Worm (Caenorhabditis elegans) whole organism, L2 larva: ENCODE results near the gene attf-2.
A peak's percentile ranks its signal among the peaks of the same experiment; 100 is the strongest.

Experiments
- C34F6.9 ChIP-seq: fragments of 150-350 bp; optimal IDR thresholded peaks from 2 replicates; lab custom pipeline; 2014; ENCODE audit warnings: missing biosample characterization, missing genetic modification characterization
- F13H6.1 ChIP-seq: sonication (generic microtip); optimal IDR thresholded peaks from 2 replicates; lab custom pipeline; 2016; ENCODE audit warnings: missing genetic modification characterization, missing compliant biosample characterization
- R02D3.7 ChIP-seq: fragments of 150-350 bp; optimal IDR thresholded peaks from 2 replicates; lab custom pipeline; 2014; ENCODE audit warnings: missing biosample characterization, missing genetic modification characterization
- Y55F3AM.14 ChIP-seq: fragments of 200-800 bp; sonication (Bioruptor generic); optimal IDR thresholded peaks from 2 replicates; lab custom pipeline; 2018; ENCODE audit warnings: mild to moderate bottlenecking, missing genetic modification characterization, missing compliant biosample characterization
- ZK546.5 ChIP-seq: sonication (generic microtip); optimal IDR thresholded peaks from 2 replicates; lab custom pipeline; 2017; ENCODE audit warnings: missing biosample characterization, missing genetic modification characterization
- alr-1 ChIP-seq: fragments of 150-350 bp; optimal IDR thresholded peaks from 2 replicates; lab custom pipeline; 2014; ENCODE audit warnings: missing biosample characterization, missing genetic modification characterization
- aly-2 ChIP-seq: fragments of 150-350 bp; optimal IDR thresholded peaks from 2 replicates; lab custom pipeline; 2014; ENCODE audit warnings: missing biosample characterization, missing genetic modification characterization
- ama-1 ChIP-seq: fragments of 150-350 bp; optimal IDR thresholded peaks from 2 replicates; lab custom pipeline; 2018; ENCODE audit warnings: inconsistent platforms
- blmp-1 ChIP-seq: sonication (generic microtip); optimal IDR thresholded peaks from 2 replicates; lab custom pipeline; 2017; ENCODE audit warnings: missing genetic modification characterization, mild to moderate bottlenecking, missing compliant biosample characterization, antibody characterized with exemption, moderate library complexity; ENCODE audit not compliant: insufficient read depth
- ceh-16 ChIP-seq: fragments of 150-350 bp; optimal IDR thresholded peaks from 2 replicates; lab custom pipeline; 2014; ENCODE audit warnings: missing biosample characterization, missing genetic modification characterization
- ceh-82 ChIP-seq: fragments of 150-350 bp; optimal IDR thresholded peaks from 2 replicates; lab custom pipeline; 2014; ENCODE audit warnings: missing biosample characterization, missing genetic modification characterization
- crh-2 ChIP-seq: sonication (generic microtip); optimal IDR thresholded peaks from 2 replicates; lab custom pipeline; 2017; ENCODE audit warnings: missing biosample characterization, missing genetic modification characterization
- dmd-4 ChIP-seq: sonication (generic microtip); optimal IDR thresholded peaks from 2 replicates; lab custom pipeline; 2017; ENCODE audit warnings: missing biosample characterization, missing genetic modification characterization
- egl-27 ChIP-seq: sonication (generic microtip); optimal IDR thresholded peaks from 3 replicates; lab custom pipeline; 2017; ENCODE audit warnings: missing biosample characterization, missing genetic modification reagents, missing genetic modification characterization
- elt-1 ChIP-seq: fragments of 150-350 bp; optimal IDR thresholded peaks from 2 replicates; lab custom pipeline; 2014; ENCODE audit warnings: missing biosample characterization, missing genetic modification characterization
- fos-1 ChIP-seq: fragments of 150-350 bp; optimal IDR thresholded peaks from 2 replicates; lab custom pipeline; 2014; ENCODE audit warnings: missing biosample characterization, missing genetic modification characterization
- gmeb-1 ChIP-seq: fragments of 150-350 bp; optimal IDR thresholded peaks from 2 replicates; lab custom pipeline; 2014; ENCODE audit warnings: missing biosample characterization, missing genetic modification characterization
- lin-11 ChIP-seq: fragments of 150-350 bp; sonication (generic microtip); optimal IDR thresholded peaks from 2 replicates; lab custom pipeline; 2014; ENCODE audit warnings: missing biosample characterization, missing genetic modification characterization, inconsistent platforms, mixed read lengths
- lin-13 ChIP-seq: fragments of 150-350 bp; optimal IDR thresholded peaks from 2 replicates; lab custom pipeline; 2014; ENCODE audit warnings: missing biosample characterization, missing genetic modification reagents, missing genetic modification characterization
- lin-39 ChIP-seq: fragments of 150-350 bp; optimal IDR thresholded peaks from 2 replicates; lab custom pipeline; 2014; ENCODE audit warnings: missing biosample characterization, missing genetic modification reagents, missing genetic modification characterization
- lsy-2 ChIP-seq, 2 experiments: fragments of 150-350 bp in 1 of 2; sonication (generic microtip) in 1 of 2; optimal IDR thresholded peaks; 2 replicates each; lab custom pipeline; 2014 to 2017; ENCODE audit warnings: missing biosample characterization in 2 of 2, missing genetic modification characterization in 2 of 2
- mab-5 ChIP-seq: fragments of 150-350 bp; optimal IDR thresholded peaks from 2 replicates; lab custom pipeline; 2014; ENCODE audit warnings: missing biosample characterization, missing genetic modification characterization
- mbf-1 ChIP-seq: sonication (generic microtip); optimal IDR thresholded peaks from 2 replicates; lab custom pipeline; 2017; ENCODE audit warnings: missing biosample characterization, missing genetic modification characterization
- mdl-1 ChIP-seq, 2 experiments: fragments of 150-350 bp in 1 of 2; sonication (generic microtip) in 1 of 2; optimal IDR thresholded peaks; 2 replicates each; lab custom pipeline; 2017; ENCODE audit warnings: missing biosample characterization in 2 of 2, missing genetic modification characterization in 2 of 2
- nhr-10 ChIP-seq: sonication (generic microtip); optimal IDR thresholded peaks from 2 replicates; lab custom pipeline; 2017; ENCODE audit warnings: missing biosample characterization, missing genetic modification characterization
- nhr-11 ChIP-seq: fragments of 150-350 bp; optimal IDR thresholded peaks from 2 replicates; lab custom pipeline; 2014; ENCODE audit warnings: missing biosample characterization, missing genetic modification characterization
- nhr-12 ChIP-seq: fragments of 150-350 bp; optimal IDR thresholded peaks from 2 replicates; lab custom pipeline; 2014; ENCODE audit warnings: missing biosample characterization, missing genetic modification characterization
- nhr-129 ChIP-seq: fragments of 150-350 bp; optimal IDR thresholded peaks from 2 replicates; lab custom pipeline; 2014; ENCODE audit warnings: missing biosample characterization, missing genetic modification characterization
- nhr-21 ChIP-seq: fragments of 150-350 bp; optimal IDR thresholded peaks from 2 replicates; lab custom pipeline; 2014; ENCODE audit warnings: missing biosample characterization, missing genetic modification characterization
- nhr-23 ChIP-seq: fragments of 150-350 bp; optimal IDR thresholded peaks from 2 replicates; lab custom pipeline; 2014; ENCODE audit warnings: missing biosample characterization, missing genetic modification reagents, missing genetic modification characterization
- nhr-237 ChIP-seq: fragments of 150-350 bp; optimal IDR thresholded peaks from 2 replicates; lab custom pipeline; 2014; ENCODE audit warnings: missing biosample characterization, missing genetic modification characterization
- nhr-25 ChIP-seq: fragments of 150-350 bp; sonication (generic microtip); optimal IDR thresholded peaks from 3 replicates; lab custom pipeline; 2014; ENCODE audit warnings: missing biosample characterization, missing genetic modification characterization
- nhr-6 ChIP-seq: fragments of 150-350 bp; optimal IDR thresholded peaks from 2 replicates; lab custom pipeline; 2014; ENCODE audit warnings: missing biosample characterization, missing genetic modification characterization
- nhr-77 ChIP-seq: fragments of 150-350 bp; optimal IDR thresholded peaks from 2 replicates; lab custom pipeline; 2014; ENCODE audit warnings: missing biosample characterization, missing genetic modification characterization
- peb-1 ChIP-seq: fragments of 150-350 bp; optimal IDR thresholded peaks from 2 replicates; lab custom pipeline; 2014; ENCODE audit warnings: missing biosample characterization, missing genetic modification characterization
- sem-4 ChIP-seq: fragments of 150-350 bp; optimal IDR thresholded peaks from 2 replicates; lab custom pipeline; 2014; ENCODE audit warnings: missing biosample characterization, missing genetic modification reagents, missing genetic modification characterization
- skn-1 ChIP-seq: sonication (generic microtip); optimal IDR thresholded peaks from 2 replicates; lab custom pipeline; 2017; ENCODE audit warnings: missing biosample characterization, missing genetic modification characterization
- sma-3 ChIP-seq: sonication (generic microtip); optimal IDR thresholded peaks from 2 replicates; lab custom pipeline; 2016; ENCODE audit warnings: missing genetic modification reagents, missing genetic modification characterization, missing compliant biosample characterization
- snpc-4 ChIP-seq: fragments of 150-350 bp; optimal IDR thresholded peaks from 2 replicates; lab custom pipeline; 2014; ENCODE audit warnings: missing biosample characterization, missing genetic modification characterization
- unc-39 ChIP-seq: fragments of 150-350 bp; optimal IDR thresholded peaks from 2 replicates; lab custom pipeline; 2014; ENCODE audit warnings: missing biosample characterization, missing genetic modification characterization
- unc-55 ChIP-seq: fragments of 150-350 bp; sonication (generic microtip); optimal IDR thresholded peaks from 3 replicates; lab custom pipeline; 2014; ENCODE audit warnings: missing biosample characterization, missing genetic modification reagents, missing genetic modification characterization
- zag-1 ChIP-seq: fragments of 150-350 bp; optimal IDR thresholded peaks from 2 replicates; lab custom pipeline; 2014; ENCODE audit warnings: missing biosample characterization, missing genetic modification characterization
- ztf-1 ChIP-seq: fragments of 200-800 bp; sonication (Bioruptor generic); conservative IDR thresholded peaks from 2 replicates; pipeline ENCODE4 v1.3.6; 2022; ENCODE audit warnings: missing genetic modification characterization, missing compliant biosample characterization
- ztf-11 ChIP-seq: sonication (generic microtip); optimal IDR thresholded peaks from 2 replicates; lab custom pipeline; 2017; ENCODE audit warnings: missing biosample characterization, missing genetic modification characterization
- ztf-4 ChIP-seq: fragments of 150-350 bp; optimal IDR thresholded peaks from 2 replicates; lab custom pipeline; 2014; ENCODE audit warnings: missing biosample characterization, missing genetic modification characterization

attf-2 gene

ce11 chrV:7201353-7201752, 5.4 kb upstream of the attf-2 start:
- TF ChIP-seq nhr-25 (tag; lab: Kevin White, UChicago), result no peak
- TF ChIP-seq ZK546.5 (tag; lab: Kevin White, UChicago), result no peak
- TF ChIP-seq C34F6.9 (tag; lab: Kevin White, UChicago), result no peak
- TF ChIP-seq R02D3.7 (tag; lab: Kevin White, UChicago), result no peak
- no peak for TF ChIP-seq crh-2
- no peak for TF ChIP-seq mdl-1 (tag; optimal IDR thresholded peaks at IDR 0.05; lab: Kevin White, UChicago)
- no peak for TF ChIP-seq ama-1
- no peak for TF ChIP-seq snpc-4 (tag; lab: Kevin White, UChicago)

- TF ChIP-seq lin-13 (GFP tag; lab: Kevin White, UChicago), result no peak
- no peak for TF ChIP-seq peb-1 (tag; lab: Kevin White, UChicago)
- no peak for TF ChIP-seq nhr-77
- TF ChIP-seq lsy-2 (tag; optimal IDR thresholded peaks at IDR 0.05; lab: Kevin White, UChicago), result no peak
- TF ChIP-seq mdl-1 (tag; optimal IDR thresholded peaks at IDR 0.05; lab: Kevin White, UChicago), result no peak
- TF ChIP-seq zag-1 (tag; lab: Kevin White, UChicago), result no peak
- TF ChIP-seq crh-2, result no peak
- TF ChIP-seq snpc-4 (tag; lab: Kevin White, UChicago), result no peak
- TF ChIP-seq lin-11, result no peak
- no peak for TF ChIP-seq F13H6.1 (tag; lab: Kevin White, UChicago)
- no peak for TF ChIP-seq ama-1
- no peak for TF ChIP-seq ceh-82 (tag; lab: Kevin White, UChicago)
- TF ChIP-seq Y55F3AM.14 (GFP tag; lab: Kevin White, UChicago), result no peak
- no peak for TF ChIP-seq unc-39
- no peak for TF ChIP-seq elt-1 (tag; lab: Kevin White, UChicago)
- no peak for TF ChIP-seq alr-1 (tag; lab: Kevin White, UChicago)
- no peak for TF ChIP-seq ztf-11 (tag; lab: Kevin White, UChicago)
- no peak for TF ChIP-seq nhr-10 (tag; lab: Kevin White, UChicago)
Observed at ce11 chrV:7199932-7200331, 4.0 kb upstream of the attf-2 start, which contains the start of gene F09G2.1. TSS of gene F09G2.1 (plus strand) at chrV:7200232.

- TF ChIP-seq nhr-10 (tag; lab: Kevin White, UChicago) (no peak), ztf-1 (no peak), nhr-77 (no peak), lin-39 (no peak), nhr-25 (tag; lab: Kevin White, UChicago) (no peak), sma-3 (no peak), snpc-4 (tag; lab: Kevin White, UChicago) (no peak), nhr-237 (tag; lab: Kevin White, UChicago) (no peak), skn-1 (tag; lab: Kevin White, UChicago) (no peak), crh-2 (no peak), nhr-129 (tag; lab: Kevin White, UChicago) (no peak)
Observed at ce11 chrV:7199077-7199476, 3.1 kb upstream of the attf-2 start.

ce11 chrV:7198403-7198802, 2.5 kb upstream of the attf-2 start:
- TF ChIP-seq egl-27 (tag; lab: Kevin White, UChicago), result no peak
- no peak for TF ChIP-seq blmp-1 (tag; lab: Kevin White, UChicago)
- TF ChIP-seq lin-39, result no peak
- TF ChIP-seq nhr-23 (tag; lab: Kevin White, UChicago), result no peak
- TF ChIP-seq nhr-6 (tag; lab: Kevin White, UChicago), result no peak
- peak; percentile 4 for TF ChIP-seq gmeb-1 (tag; lab: Kevin White, UChicago)
- TF ChIP-seq ceh-16 (tag; lab: Kevin White, UChicago), result no peak
- no peak for TF ChIP-seq aly-2 (tag; lab: Kevin White, UChicago)
- no peak for TF ChIP-seq unc-39
- TF ChIP-seq mbf-1 (tag; lab: Kevin White, UChicago), result no peak
- no peak for TF ChIP-seq unc-55 (GFP tag; lab: Kevin White, UChicago)
- TF ChIP-seq lin-13 (GFP tag; lab: Kevin White, UChicago), result no peak
- TF ChIP-seq snpc-4 (tag; lab: Kevin White, UChicago), result no peak
- no peak for TF ChIP-seq R02D3.7 (tag; lab: Kevin White, UChicago)
- peak; percentile 6 for TF ChIP-seq sma-3
- TF ChIP-seq nhr-21 (tag; lab: Kevin White, UChicago), result no peak
- peak; percentile 83 for TF ChIP-seq fos-1 (tag; lab: Kevin White, UChicago)
- no peak for TF ChIP-seq Y55F3AM.14 (GFP tag; lab: Kevin White, UChicago)
- no peak for TF ChIP-seq C34F6.9 (tag; lab: Kevin White, UChicago)
- TF ChIP-seq mdl-1 (tag; optimal IDR thresholded peaks at IDR 0.05; lab: Kevin White, UChicago), result no peak
- no peak for TF ChIP-seq lin-11
- no peak for TF ChIP-seq nhr-10 (tag; lab: Kevin White, UChicago)
- TF ChIP-seq nhr-12, result no peak
- no peak for TF ChIP-seq peb-1 (tag; lab: Kevin White, UChicago)
- TF ChIP-seq mab-5 (tag; lab: Kevin White, UChicago), result no peak
- no peak for TF ChIP-seq nhr-11 (tag; lab: Kevin White, UChicago)
- TF ChIP-seq ztf-4 (tag; lab: Kevin White, UChicago), result no peak
- TF ChIP-seq F13H6.1 (tag; lab: Kevin White, UChicago), result peak; percentile 20
- no peak for TF ChIP-seq nhr-237 (tag; lab: Kevin White, UChicago)
- TF ChIP-seq ztf-11 (tag; lab: Kevin White, UChicago), result no peak
- peak; percentile 65 for TF ChIP-seq ama-1
- no peak for TF ChIP-seq nhr-25 (tag; lab: Kevin White, UChicago)
- TF ChIP-seq sem-4, result no peak
- no peak for TF ChIP-seq elt-1 (tag; lab: Kevin White, UChicago)
- TF ChIP-seq nhr-129 (tag; lab: Kevin White, UChicago), result peak; percentile 18
- TF ChIP-seq ceh-82 (tag; lab: Kevin White, UChicago), result no peak
- TF ChIP-seq skn-1 (tag; lab: Kevin White, UChicago), result no peak
- TF ChIP-seq zag-1 (tag; lab: Kevin White, UChicago), result no peak
- no peak for TF ChIP-seq dmd-4 (tag; lab: Kevin White, UChicago)
- TF ChIP-seq alr-1 (tag; lab: Kevin White, UChicago), result no peak
- TF ChIP-seq lsy-2 (tag; optimal IDR thresholded peaks at IDR 0.05; lab: Kevin White, UChicago), result no peak
